Fruit fly (Drosophila melanogaster): ENCODE results near the gene Jon65Ai.

The Jon65Ai gene

dm6 chr3L:6071454-6072189, 17.4 kb upstream of the Jon65Ai start, which contains the start of gene CG6602 (continued):
- TF ChIP-seq Abd-B (GFP tag; optimal IDR thresholded peaks at IDR 0.05): peak; percentile 18
- no peak for TF ChIP-seq CG32767 (GFP tag; IDR thresholded peaks at IDR 0.05)
- TF ChIP-seq CG15696 (tag; optimal IDR thresholded peaks at IDR 0.05): peak; percentile 34
- TF ChIP-seq BEAF-32 (GFP tag; optimal IDR thresholded peaks at IDR 0.05): no peak
- peak; percentile 60 for TF ChIP-seq H2.0 (GFP tag; IDR thresholded peaks at IDR 0.05)
- no peak for TF ChIP-seq gfzf (GFP tag; optimal IDR thresholded peaks at IDR 0.05)
- TF ChIP-seq CG14965 (GFP tag; optimal IDR thresholded peaks at IDR 0.05; ENCODE audit: borderline replicate concordance): no peak
- peak; percentile 72 for TF ChIP-seq CG3847 (GFP tag; IDR thresholded peaks at IDR 0.05)
- TF ChIP-seq CG4424 (GFP tag; optimal IDR thresholded peaks at IDR 0.05): peak; percentile 84
- peak; percentile 30 for TF ChIP-seq fu2 (GFP tag; optimal IDR thresholded peaks at IDR 0.05)
- peak; percentile 39 for TF ChIP-seq CG18476 (GFP tag; optimal IDR thresholded peaks at IDR 0.05)
- peak; percentile 41 for TF ChIP-seq Lhr (GFP tag; optimal IDR thresholded peaks at IDR 0.05)
- peak; percentile 5; the same call in 1 of the 3 replicates for TF ChIP-seq Optix (GFP tag; IDR thresholded peaks at IDR 0.05)
- TF ChIP-seq CG17612 (GFP tag; IDR thresholded peaks at IDR 0.05): peak; percentile 7; the same call in 1 of the 2 replicates
- peak; percentile 35 for TF ChIP-seq Sry-β (GFP tag; optimal IDR thresholded peaks at IDR 0.05)
- TF ChIP-seq Opbp (GFP tag; IDR thresholded peaks at IDR 0.05; ENCODE audit: partially characterized antibody): no peak
- no peak for TF ChIP-seq Eip74EF (GFP tag; optimal IDR thresholded peaks at IDR 0.05)
- peak; percentile 66 for TF ChIP-seq onecut (GFP tag; IDR thresholded peaks at IDR 0.05)
- peak; percentile 50 for TF ChIP-seq Max (GFP tag; optimal IDR thresholded peaks at IDR 0.05)
- TF ChIP-seq Poxn (GFP tag; IDR thresholded peaks at IDR 0.05): no peak
- TF ChIP-seq Chrac-16 (GFP tag; optimal IDR thresholded peaks at IDR 0.05): no peak
- no peak for TF ChIP-seq CG8765 (GFP tag; IDR thresholded peaks at IDR 0.05)
- no peak for TF ChIP-seq mld (GFP tag; IDR thresholded peaks at IDR 0.05; ENCODE audit: partially characterized antibody)
- TF ChIP-seq dmrt99B (tag; optimal IDR thresholded peaks at IDR 0.05): peak; percentile 61
- no peak for TF ChIP-seq CG7786 (GFP tag; optimal IDR thresholded peaks at IDR 0.05)
- no peak for TF ChIP-seq aop (GFP tag; IDR thresholded peaks at IDR 0.05)
- TF ChIP-seq sens (GFP tag): peak; percentile 90
- TF ChIP-seq CG2199 (GFP tag; IDR thresholded peaks at IDR 0.05): peak; percentile 57; the same call in 2 of the 3 replicates
- no peak for TF ChIP-seq CG10565 (GFP tag; optimal IDR thresholded peaks at IDR 0.05)
- TF ChIP-seq B-H2 (GFP tag; optimal IDR thresholded peaks at IDR 0.05): peak; percentile 68
- TF ChIP-seq CG4328 (GFP tag; optimal IDR thresholded peaks at IDR 0.05): peak; percentile 77
- TF ChIP-seq ap (GFP tag; IDR thresholded peaks at IDR 0.05): peak; percentile 43
- peak; percentile 92 for TF ChIP-seq Med (GFP tag)
- TF ChIP-seq Jarid2 (GFP tag; optimal IDR thresholded peaks at IDR 0.05): peak; percentile 32
- TF ChIP-seq CG18619 (GFP tag; optimal IDR thresholded peaks at IDR 0.05): peak; percentile 73
- TF ChIP-seq ham (GFP tag; IDR thresholded peaks at IDR 0.05): peak; percentile 5; the same call in 1 of the 2 replicates
- no peak for TF ChIP-seq CG13287 (GFP tag; IDR thresholded peaks at IDR 0.05; ENCODE audit: partially characterized antibody)
- peak; percentile 78 for TF ChIP-seq CG9876 (GFP tag; optimal IDR thresholded peaks at IDR 0.05)
- TF ChIP-seq Antp (GFP tag; optimal IDR thresholded peaks at IDR 0.05): peak; percentile 10
- peak; percentile 86 for TF ChIP-seq MTF-1 (GFP tag; optimal IDR thresholded peaks at IDR 0.05; ENCODE audit: borderline replicate concordance)
- TF ChIP-seq Xbp1 (GFP tag; optimal IDR thresholded peaks at IDR 0.05): peak; percentile 72
- TF ChIP-seq cwo (GFP tag; optimal IDR thresholded peaks at IDR 0.05): no peak
- peak; percentile 32 for TF ChIP-seq CG8388 (GFP tag; optimal IDR thresholded peaks at IDR 0.05)
- peak; percentile 53 for TF ChIP-seq Mad (GFP tag; optimal IDR thresholded peaks at IDR 0.05)
- TF ChIP-seq bsh (GFP tag; optimal IDR thresholded peaks at IDR 0.05): peak in 1 of 2 experiments; percentile 49
- peak; percentile 60 for TF ChIP-seq CG17385 (GFP tag; optimal IDR thresholded peaks at IDR 0.05)
- no peak for TF ChIP-seq hb (GFP tag; IDR thresholded peaks at IDR 0.05; ENCODE audit: partially characterized antibody)
- no peak for TF ChIP-seq CG8924 (tag; optimal IDR thresholded peaks at IDR 0.05)
